Fruit fly (Drosophila melanogaster) whole organism, embryonic: ENCODE measurements around the gene Rab23.

Source experiments
- Bdp1 ChIP-seq: fragments of 200-800 bp; sonication (Bioruptor generic); optimal IDR thresholded peaks from 3 replicates; lab custom pipeline; 2016; ENCODE audit warnings: missing biosample characterization, missing genetic modification characterization
- Bgb ChIP-seq: fragments of 200-800 bp; sonication (Bioruptor generic); IDR thresholded peaks from 2 replicates; pipeline ENCODE4 v1.3.6; 2022; ENCODE audit warnings: missing biosample characterization, missing genetic modification characterization; ENCODE audit not compliant: partially characterized antibody
- Blimp-1 ChIP-seq: fragments of 200-800 bp; sonication (Bioruptor generic); optimal IDR thresholded peaks from 3 replicates; lab custom pipeline; 2018; ENCODE audit warnings: missing biosample characterization, missing genetic modification characterization, mild to moderate bottlenecking, moderate library complexity, missing genetic modification reagents
- Bteb2 ChIP-seq: fragments of 200-800 bp; sonication (Bioruptor generic); optimal IDR thresholded peaks from 2 replicates; lab custom pipeline; 2016; ENCODE audit warnings: missing biosample characterization, missing genetic modification characterization
- CG10321 ChIP-seq: fragments of 200-800 bp; sonication (Bioruptor generic); IDR thresholded peaks from 2 replicates; pipeline ENCODE4 v1.3.6; 2022; ENCODE audit warnings: missing biosample characterization, missing genetic modification characterization
- CG11560 ChIP-seq: fragments of 200-800 bp; sonication (Bioruptor generic); IDR thresholded peaks from 3 replicates; pipeline ENCODE4 v1.3.6; 2022; ENCODE audit warnings: missing biosample characterization, missing genetic modification characterization
- CG12744 ChIP-seq: fragments of 200-800 bp; sonication (Bioruptor generic); optimal IDR thresholded peaks from 2 replicates; lab custom pipeline; 2016; ENCODE audit warnings: missing biosample characterization, missing genetic modification characterization
- CG12942 ChIP-seq: fragments of 200-800 bp; sonication (Bioruptor generic); optimal IDR thresholded peaks from 3 replicates; lab custom pipeline; 2016; ENCODE audit warnings: missing biosample characterization, missing genetic modification characterization
- CG13287 ChIP-seq: fragments of 200-800 bp; sonication (Bioruptor generic); IDR thresholded peaks from 2 replicates; pipeline ENCODE4 v1.3.6; 2022; ENCODE audit warnings: missing biosample characterization, missing genetic modification characterization; ENCODE audit not compliant: partially characterized antibody
- CG14014 ChIP-seq: fragments of 200-800 bp; sonication (Bioruptor generic); IDR thresholded peaks from 2 replicates; pipeline ENCODE4 v1.3.6; 2022; ENCODE audit warnings: missing biosample characterization, missing genetic modification characterization
- CG14441 ChIP-seq: fragments of 200-800 bp; sonication (Bioruptor generic); IDR thresholded peaks from 2 replicates; pipeline ENCODE4 v1.3.6; 2022; ENCODE audit warnings: missing biosample characterization, missing genetic modification characterization
- CG1529 ChIP-seq: fragments of 200-800 bp; sonication (Bioruptor generic); optimal IDR thresholded peaks from 3 replicates; lab custom pipeline; 2018; ENCODE audit warnings: missing biosample characterization, missing genetic modification characterization
- CG1603 ChIP-seq: fragments of 200-800 bp; sonication (Bioruptor generic); optimal IDR thresholded peaks from 2 replicates; lab custom pipeline; 2019; ENCODE audit warnings: missing biosample characterization, mild to moderate bottlenecking, missing genetic modification characterization, moderate library complexity
- CG18476 ChIP-seq: fragments of 200-800 bp; sonication (Bioruptor generic); optimal IDR thresholded peaks from 2 replicates; lab custom pipeline; 2016; ENCODE audit warnings: missing biosample characterization, mild to moderate bottlenecking, missing genetic modification characterization
- CG30431 ChIP-seq: fragments of 200-800 bp; sonication (Bioruptor generic); optimal IDR thresholded peaks from 2 replicates; lab custom pipeline; 2017; ENCODE audit warnings: missing biosample characterization, missing genetic modification characterization
- CG4707 ChIP-seq: fragments of 200-800 bp; sonication (Bioruptor generic); optimal IDR thresholded peaks from 2 replicates; lab custom pipeline; 2018; ENCODE audit warnings: missing biosample characterization, mild to moderate bottlenecking, missing genetic modification characterization, moderate library complexity
- CG5953 ChIP-seq: fragments of 200-800 bp; sonication (Bioruptor generic); IDR thresholded peaks from 2 replicates; pipeline ENCODE4 v1.3.6; 2022; ENCODE audit warnings: missing biosample characterization, missing genetic modification characterization
- CG6254 ChIP-seq: fragments of 200-800 bp; sonication (Bioruptor generic); optimal IDR thresholded peaks from 3 replicates; lab custom pipeline; 2017; ENCODE audit warnings: mild to moderate bottlenecking, missing biosample characterization, missing genetic modification reagents, missing genetic modification characterization
- CG7372 ChIP-seq: fragments of 200-800 bp; sonication (Bioruptor generic); IDR thresholded peaks from 2 replicates; pipeline ENCODE4 v1.3.6; 2022; ENCODE audit warnings: missing biosample characterization, missing genetic modification characterization
- CG7928 ChIP-seq: fragments of 200-800 bp; sonication (Bioruptor generic); optimal IDR thresholded peaks from 2 replicates; lab custom pipeline; 2017; ENCODE audit warnings: missing biosample characterization, mild to moderate bottlenecking, missing genetic modification characterization
- CG8944 ChIP-seq: fragments of 200-800 bp; sonication (Bioruptor generic); optimal IDR thresholded peaks from 3 replicates; lab custom pipeline; 2016; ENCODE audit warnings: missing biosample characterization, missing genetic modification characterization
- CG9932 ChIP-seq: fragments of 200-800 bp; sonication (Bioruptor generic); IDR thresholded peaks from 2 replicates; pipeline ENCODE4 v1.3.6; 2022; ENCODE audit warnings: missing biosample characterization, missing genetic modification characterization
- CTCF ChIP-seq: fragments of 200-800 bp; sonication (Bioruptor generic); optimal IDR thresholded peaks from 2 replicates; lab custom pipeline; 2017; ENCODE audit warnings: missing biosample characterization, mild to moderate bottlenecking, missing genetic modification characterization, moderate library complexity
- D19A ChIP-seq: fragments of 200-800 bp; optimal IDR thresholded peaks from 3 replicates; lab custom pipeline; 2019; ENCODE audit warnings: missing biosample characterization, mild to moderate bottlenecking, missing genetic modification characterization, moderate library complexity
- Dfd ChIP-seq, 2 experiments: fragments of >200 bp; optimal IDR thresholded peaks; 2 replicates each; lab custom pipeline; 2017; ENCODE audit warnings: missing biosample characterization in 2 of 2, missing genetic modification characterization in 2 of 2
- Eip74EF ChIP-seq, 2 experiments: fragments of 200-800 bp in 1 of 2; fragments of >200 bp in 1 of 2; sonication (Bioruptor generic) in 1 of 2; optimal IDR thresholded peaks; 2 replicates each; lab custom pipeline; 2017 to 2019; ENCODE audit warnings: missing biosample characterization in 2 of 2, missing genetic modification characterization in 2 of 2, mild to moderate bottlenecking in 1 of 2, moderate library complexity in 1 of 2
- Elba2 ChIP-seq: fragments of 200-800 bp; sonication (Bioruptor generic); optimal IDR thresholded peaks from 3 replicates; lab custom pipeline; 2016; ENCODE audit warnings: missing biosample characterization, missing genetic modification characterization
- Lhr ChIP-seq: fragments of 200-800 bp; sonication (Bioruptor generic); optimal IDR thresholded peaks from 3 replicates; lab custom pipeline; 2017; ENCODE audit warnings: mild to moderate bottlenecking, missing biosample characterization, missing genetic modification reagents, missing genetic modification characterization
- MBD-R2 ChIP-seq: fragments of 200-800 bp; sonication (Bioruptor generic); IDR thresholded peaks from 2 replicates; pipeline ENCODE4 v1.3.6; 2022; ENCODE audit warnings: missing biosample characterization, missing genetic modification characterization
- MESR4 ChIP-seq: fragments of 200-800 bp; sonication (Bioruptor generic); optimal IDR thresholded peaks from 2 replicates; lab custom pipeline; 2018; ENCODE audit warnings: missing biosample characterization, mild to moderate bottlenecking, missing genetic modification characterization, moderate library complexity
- Oli ChIP-seq: fragments of 200-800 bp; sonication (Bioruptor generic); optimal IDR thresholded peaks from 2 replicates; lab custom pipeline; 2018; ENCODE audit warnings: missing biosample characterization, mild to moderate bottlenecking, missing genetic modification characterization, moderate library complexity
- PHDP ChIP-seq: fragments of 200-800 bp; sonication (Bioruptor generic); optimal IDR thresholded peaks from 3 replicates; lab custom pipeline; 2018; ENCODE audit warnings: missing biosample characterization, mild to moderate bottlenecking, missing genetic modification characterization, moderate library complexity
- Scr ChIP-seq: fragments of 200-800 bp; sonication (Bioruptor generic); IDR thresholded peaks from 2 replicates; pipeline ENCODE4 v1.3.6; 2022; ENCODE audit warnings: missing biosample characterization, missing genetic modification characterization; ENCODE audit not compliant: partially characterized antibody
- Sox102F ChIP-seq: fragments of 200-800 bp; sonication (Bioruptor generic); optimal IDR thresholded peaks from 2 replicates; lab custom pipeline; 2018; ENCODE audit warnings: missing biosample characterization, mild to moderate bottlenecking, missing genetic modification characterization, moderate library complexity
- aop ChIP-seq: fragments of 200-800 bp; sonication (Bioruptor generic); IDR thresholded peaks from 2 replicates; pipeline ENCODE4 v1.3.6; 2022; ENCODE audit warnings: missing biosample characterization, missing genetic modification characterization
- bab2 ChIP-seq: fragments of 200-800 bp; sonication (Bioruptor generic); optimal IDR thresholded peaks from 2 replicates; lab custom pipeline; 2016; ENCODE audit warnings: missing biosample characterization, missing genetic modification characterization
- bsh ChIP-seq, 2 experiments: fragments of 200-800 bp; sonication (Bioruptor generic); optimal IDR thresholded peaks; 2 replicates each; lab custom pipeline; 2017 to 2018; ENCODE audit warnings: mild to moderate bottlenecking in 2 of 2, missing biosample characterization in 2 of 2, missing genetic modification characterization in 2 of 2, moderate library complexity in 1 of 2
- cg ChIP-seq: fragments of 200-800 bp; sonication (Bioruptor generic); optimal IDR thresholded peaks from 3 replicates; lab custom pipeline; 2019; ENCODE audit warnings: missing biosample characterization, mild to moderate bottlenecking, missing genetic modification characterization, moderate library complexity
- croc ChIP-seq: fragments of 200-800 bp; sonication (Bioruptor generic); conservative IDR thresholded peaks from 3 replicates; pipeline ENCODE4 v1.3.6; 2022; ENCODE audit warnings: missing biosample characterization, missing genetic modification characterization
- dimm ChIP-seq: fragments of 200-800 bp; sonication (Bioruptor generic); IDR thresholded peaks from 2 replicates; pipeline ENCODE4 v1.3.6; 2022; ENCODE audit warnings: missing biosample characterization, missing genetic modification characterization
- dpn ChIP-seq, 2 experiments: fragments of 200-800 bp; sonication (Bioruptor generic); optimal IDR thresholded peaks; 3 replicates each; lab custom pipeline; 2016; ENCODE audit warnings: missing biosample characterization in 2 of 2, missing genetic modification characterization in 2 of 2
- grn ChIP-seq: fragments of 200-800 bp; sonication (Bioruptor generic); optimal IDR thresholded peaks from 3 replicates; lab custom pipeline; 2017; ENCODE audit warnings: missing biosample characterization, missing genetic modification characterization
- jing ChIP-seq: fragments of 200-800 bp; sonication (Bioruptor generic); optimal IDR thresholded peaks from 2 replicates; lab custom pipeline; 2018; ENCODE audit warnings: missing biosample characterization, mild to moderate bottlenecking, missing genetic modification characterization
- mld ChIP-seq: fragments of 200-800 bp; sonication (Bioruptor generic); IDR thresholded peaks from 3 replicates; pipeline ENCODE4 v1.3.6; 2022; ENCODE audit warnings: missing biosample characterization, missing genetic modification characterization; ENCODE audit not compliant: partially characterized antibody
- p53 ChIP-seq: fragments of 200-800 bp; sonication (Bioruptor generic); optimal IDR thresholded peaks from 2 replicates; lab custom pipeline; 2016; ENCODE audit warnings: missing biosample characterization, missing genetic modification characterization
- pb ChIP-seq: fragments of 200-800 bp; sonication (Bioruptor generic); optimal IDR thresholded peaks from 3 replicates; lab custom pipeline; 2016; ENCODE audit warnings: missing biosample characterization, missing genetic modification characterization
- repo ChIP-seq: fragments of 200-800 bp; sonication (Bioruptor generic); optimal IDR thresholded peaks from 2 replicates; lab custom pipeline; 2016; ENCODE audit warnings: missing biosample characterization, missing genetic modification characterization
- schlank ChIP-seq: fragments of 200-800 bp; sonication (Bioruptor generic); optimal IDR thresholded peaks from 2 replicates; lab custom pipeline; 2018; ENCODE audit warnings: missing biosample characterization, mild to moderate bottlenecking, missing genetic modification characterization
- stc ChIP-seq: fragments of 200-800 bp; sonication (Bioruptor generic); IDR thresholded peaks from 2 replicates; pipeline ENCODE4 v1.3.6; 2022; ENCODE audit warnings: missing biosample characterization, missing genetic modification characterization
- sug ChIP-seq: fragments of 200-800 bp; optimal IDR thresholded peaks from 2 replicates; lab custom pipeline; 2019; ENCODE audit warnings: missing biosample characterization, mild to moderate bottlenecking, missing genetic modification characterization, moderate library complexity
- trem ChIP-seq: fragments of 200-800 bp; optimal IDR thresholded peaks from 3 replicates; lab custom pipeline; 2019; ENCODE audit warnings: missing biosample characterization, mild to moderate bottlenecking, missing genetic modification characterization, moderate library complexity
- vvl ChIP-seq: fragments of 200-800 bp; sonication (Bioruptor generic); IDR thresholded peaks from 2 replicates; pipeline ENCODE4 v1.3.6; 2022; ENCODE audit warnings: missing biosample characterization, missing genetic modification characterization

Rab23 gene

dm6 chr3R:5733181-5733580 is 47.9 kb upstream of the Rab23 start, which contains the start of gene CG1239 (continued):
- no peak for TF ChIP-seq CG9932 (GFP tag; lab: Robert Waterston, UW)
- TF ChIP-seq pb (GFP tag; lab: Kevin White, UChicago) = no peak
- no peak for TF ChIP-seq CG11560 (tag; lab: Robert Waterston, UW)
- TF ChIP-seq croc (GFP tag; lab: Robert Waterston, UW) = no peak
- TF ChIP-seq CG4707 (GFP tag; lab: Kevin White, UChicago) = no peak
- no peak for TF ChIP-seq CG12744 (GFP tag; lab: Kevin White, UChicago)
- no peak for TF ChIP-seq Sox102F
- TF ChIP-seq CG1529 (GFP tag; lab: Kevin White, UChicago) = no peak
- TF ChIP-seq CG8944 (GFP tag; lab: Kevin White, UChicago) = no peak
- peak; percentile 50; the same call in 1 of the 2 replicates for TF ChIP-seq MBD-R2 (GFP tag; lab: Robert Waterston, UW)
- no peak for TF ChIP-seq Bdp1
- no peak for TF ChIP-seq dpn (GFP tag; optimal IDR thresholded peaks at IDR 0.05; lab: Kevin White, UChicago)
- no peak for TF ChIP-seq CG10321 (GFP tag; lab: Robert Waterston, UW)
- TF ChIP-seq cg = no peak
- no peak for TF ChIP-seq CG7928 (GFP tag; lab: Kevin White, UChicago)
- no peak for TF ChIP-seq jing (GFP tag; lab: Kevin White, UChicago)
- TF ChIP-seq CG14441 (GFP tag; lab: Robert Waterston, UW) = no peak
- no peak for TF ChIP-seq p53 (GFP tag; lab: Kevin White, UChicago)
- no peak for TF ChIP-seq CG7372 (GFP tag; lab: Robert Waterston, UW)
- no peak for TF ChIP-seq Eip74EF (GFP tag; optimal IDR thresholded peaks at IDR 0.05; lab: Kevin White, UChicago)
- no peak for TF ChIP-seq CG6254 (GFP tag; lab: Kevin White, UChicago)
- TF ChIP-seq Dfd (GFP tag; optimal IDR thresholded peaks at IDR 0.05; lab: Kevin White, UChicago) = no peak
- TF ChIP-seq Scr = 0 out of 2 replicates have a peak, but pooled peaks have one; percentile 23
- no peak for TF ChIP-seq Oli (tag; lab: Kevin White, UChicago)
- TF ChIP-seq dimm (GFP tag; lab: Robert Waterston, UW) = no peak
- TF ChIP-seq PHDP (tag; lab: Kevin White, UChicago) = no peak
- peak; percentile 73 for TF ChIP-seq CTCF
- TF ChIP-seq Elba2 = no peak
- TF ChIP-seq bsh (GFP tag; optimal IDR thresholded peaks at IDR 0.05; lab: Kevin White, UChicago) = no peak
- no peak for TF ChIP-seq CG13287 (GFP tag; lab: Robert Waterston, UW)
- no peak for TF ChIP-seq CG1603 (tag; lab: Kevin White, UChicago)
- no peak for TF ChIP-seq CG12942
- TF ChIP-seq repo (GFP tag; lab: Kevin White, UChicago) = no peak
- no peak for TF ChIP-seq CG14014
- TF ChIP-seq sug (tag; lab: Kevin White, UChicago) = no peak
- TF ChIP-seq Bteb2 (GFP tag; lab: Kevin White, UChicago) = no peak
- peak; percentile 60 for TF ChIP-seq Lhr (GFP tag; lab: Kevin White, UChicago)
- TF ChIP-seq bab2 (GFP tag; lab: Kevin White, UChicago) = no peak
- no peak for TF ChIP-seq CG30431 (GFP tag; lab: Kevin White, UChicago)
- peak; percentile 72 for TF ChIP-seq trem (tag; lab: Kevin White, UChicago)
- TF ChIP-seq vvl (GFP tag; lab: Robert Waterston, UW) = no peak
- TF ChIP-seq MESR4 = no peak
- no peak for TF ChIP-seq schlank (tag; lab: Kevin White, UChicago)
- no peak for TF ChIP-seq stc
- TF ChIP-seq Blimp-1 (GFP tag; lab: Kevin White, UChicago) = no peak
- TF ChIP-seq CG18476 (GFP tag; lab: Kevin White, UChicago) = no peak
- 0 out of 2 replicates have a peak, but pooled peaks have one; percentile 20 for TF ChIP-seq Bgb
- TF ChIP-seq aop (GFP tag; lab: Robert Waterston, UW) = no peak
- TF ChIP-seq CG5953 = no peak
- TF ChIP-seq D19A (tag; lab: Kevin White, UChicago) = peak; percentile 3
- no peak for TF ChIP-seq mld (GFP tag; lab: Robert Waterston, UW)
- no peak for TF ChIP-seq grn
